Fruit fly (Drosophila melanogaster) Kc167 (cell line): ENCODE results near the gene Usp14.

Experiments used
- psq ChIP-seq: fragments of >200 bp; optimal IDR thresholded peaks from 2 replicates; lab custom pipeline; 2017; ENCODE audit warnings: missing external identifiers
- ttk ChIP-seq: sonication (Bioruptor generic); optimal IDR thresholded peaks from 2 replicates; lab custom pipeline; 2017; ENCODE audit warnings: missing external identifiers

dm6 chr2L:10334213-10334612 lies 20.0 kb upstream of the Usp14 start:
- TF ChIP-seq psq (lab: Kevin White, UChicago) (no peak), ttk (no peak)
